Worm (Caenorhabditis elegans): ENCODE data around the gene C35A5.11.

- TF ChIP-seq hmg-4 (GFP tag; optimal IDR thresholded peaks at IDR 0.05) = no peak
- TF ChIP-seq F13C5.2 (tag; optimal IDR thresholded peaks at IDR 0.05) = no peak
- TF ChIP-seq flt-1 (GFP tag; IDR thresholded peaks at IDR 0.05) = no peak
- no peak for TF ChIP-seq ceh-13 (GFP tag; optimal IDR thresholded peaks at IDR 0.05)
- TF ChIP-seq scrt-1 (GFP tag; IDR thresholded peaks at IDR 0.05) = no peak
- no peak for TF ChIP-seq hnd-1 (tag; optimal IDR thresholded peaks at IDR 0.05)
Measured at ce11 chrV:10535325-10535724, 32.4 kb upstream of the C35A5.11 start.

Measured in whole organism, early embryonic.